Worm (Caenorhabditis elegans) whole organism, early embryonic: ENCODE results near the gene F46H5.3.

Experiments
- B0310.2 ChIP-seq: sonication (generic microtip); optimal IDR thresholded peaks from 2 replicates; lab custom pipeline; 2016; ENCODE audit warnings: mild to moderate bottlenecking, missing genetic modification characterization, missing compliant biosample characterization
- F13C5.2 ChIP-seq: sonication (generic microtip); optimal IDR thresholded peaks from 2 replicates; lab custom pipeline; 2017; ENCODE audit warnings: mild to moderate bottlenecking, missing genetic modification characterization, inconsistent platforms, missing compliant biosample characterization
- aly-1 ChIP-seq: sonication (generic microtip); optimal IDR thresholded peaks from 2 replicates; lab custom pipeline; 2016; ENCODE audit warnings: missing genetic modification characterization, missing compliant biosample characterization
- ama-1 ChIP-seq: fragments of 150-350 bp; optimal IDR thresholded peaks from 2 replicates; lab custom pipeline; 2014
- ceh-13 ChIP-seq: fragments of 200-800 bp; sonication (Bioruptor generic); optimal IDR thresholded peaks from 2 replicates; lab custom pipeline; 2018; ENCODE audit warnings: mild to moderate bottlenecking, missing genetic modification characterization, missing compliant biosample characterization
- ceh-36 ChIP-seq: sonication (generic microtip); optimal IDR thresholded peaks from 2 replicates; lab custom pipeline; 2016; ENCODE audit warnings: missing genetic modification characterization, inconsistent platforms, missing compliant biosample characterization
- ets-7 ChIP-seq: sonication (generic microtip); optimal IDR thresholded peaks from 2 replicates; lab custom pipeline; 2016; ENCODE audit warnings: missing genotype, missing genetic modification characterization, missing compliant biosample characterization
- flt-1 ChIP-seq: fragments of 200-800 bp; sonication (Bioruptor generic); IDR thresholded peaks from 2 replicates; pipeline ENCODE4 v1.3.6; 2022; ENCODE audit warnings: missing genetic modification characterization, missing compliant biosample characterization
- hmbx-1 ChIP-seq: sonication (generic microtip); optimal IDR thresholded peaks from 2 replicates; lab custom pipeline; 2016; ENCODE audit warnings: mild to moderate bottlenecking, missing genetic modification characterization, missing compliant biosample characterization
- hmg-4 ChIP-seq: fragments of 200-800 bp; sonication (Bioruptor generic); optimal IDR thresholded peaks from 2 replicates; lab custom pipeline; 2018; ENCODE audit warnings: mild to moderate bottlenecking, missing genetic modification characterization, missing compliant biosample characterization
- hnd-1 ChIP-seq: sonication (generic microtip); optimal IDR thresholded peaks from 2 replicates; lab custom pipeline; 2016; ENCODE audit warnings: missing genetic modification characterization, missing compliant biosample characterization
- pes-1 ChIP-seq: fragments of 200-800 bp; sonication (Bioruptor generic); IDR thresholded peaks from 2 replicates; pipeline ENCODE4 v1.3.6; 2022; ENCODE audit warnings: missing genetic modification reagents, missing genetic modification characterization, missing compliant biosample characterization
- scrt-1 ChIP-seq: fragments of 200-800 bp; sonication (Bioruptor generic); IDR thresholded peaks from 2 replicates; pipeline ENCODE4 v1.3.6; 2022; ENCODE audit warnings: missing genetic modification characterization, missing compliant biosample characterization
- sea-1 ChIP-seq: fragments of 200-800 bp; sonication (Bioruptor generic); conservative IDR thresholded peaks from 2 replicates; pipeline ENCODE4 v1.3.6; 2022; ENCODE audit warnings: missing genetic modification characterization, missing compliant biosample characterization
- tbx-11 ChIP-seq: fragments of 200-800 bp; sonication (Bioruptor generic); IDR thresholded peaks from 2 replicates; pipeline ENCODE4 v1.3.6; 2022; ENCODE audit warnings: missing genetic modification characterization, missing compliant biosample characterization
- tbx-37 ChIP-seq: fragments of 200-800 bp; sonication (Bioruptor generic); conservative IDR thresholded peaks from 2 replicates; pipeline ENCODE4 v1.3.6; 2022; ENCODE audit warnings: missing genetic modification reagents, missing genetic modification characterization, missing compliant biosample characterization
- tra-4 ChIP-seq: sonication (generic microtip); optimal IDR thresholded peaks from 2 replicates; lab custom pipeline; 2017; ENCODE audit warnings: missing genetic modification characterization, missing compliant biosample characterization

The F46H5.3 gene

DNA sequence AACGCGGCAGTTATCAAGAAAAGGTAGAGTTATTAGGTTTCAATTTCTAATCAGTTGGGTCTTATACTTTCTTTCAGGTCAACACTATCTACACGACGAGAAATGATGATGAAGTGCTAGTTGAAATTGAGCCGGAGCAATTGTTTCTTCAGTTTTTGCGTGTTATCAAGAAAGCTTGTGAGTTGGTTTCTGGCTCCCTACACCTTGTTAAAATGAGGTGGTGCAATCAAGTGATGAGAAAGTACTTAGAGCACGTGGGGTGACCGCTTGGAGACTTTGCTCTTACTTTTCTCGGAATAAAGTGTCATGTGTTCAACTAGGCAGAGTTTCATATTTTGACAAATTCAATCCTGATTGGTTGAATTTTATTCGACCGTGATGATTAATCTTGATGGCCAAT lies 38.0 kb downstream of the F46H5.3 start:
- TF ChIP-seq ama-1 (lab: Kevin White, UChicago), result no peak
- TF ChIP-seq hnd-1 (tag; lab: Kevin White, UChicago), result no peak
- no peak for TF ChIP-seq hmg-4 (GFP tag; lab: Kevin White, UChicago)
- TF ChIP-seq scrt-1, result no peak
- no peak for TF ChIP-seq F13C5.2
- no peak for TF ChIP-seq tra-4 (tag; lab: Kevin White, UChicago)
- no peak for TF ChIP-seq pes-1 (GFP tag; lab: Robert Waterston, UW)
- no peak for TF ChIP-seq ceh-13 (GFP tag; lab: Kevin White, UChicago)
- TF ChIP-seq hmbx-1 (tag; lab: Kevin White, UChicago), result no peak

- TF ChIP-seq tbx-11 (GFP tag; lab: Robert Waterston, UW) (no peak), sea-1 (GFP tag; lab: Robert Waterston, UW) (no peak), ama-1 (lab: Kevin White, UChicago) (no peak), hmbx-1 (tag; lab: Kevin White, UChicago) (no peak), ceh-13 (GFP tag; lab: Kevin White, UChicago) (no peak), tra-4 (tag; lab: Kevin White, UChicago) (no peak), hnd-1 (tag; lab: Kevin White, UChicago) (no peak), B0310.2 (tag; lab: Kevin White, UChicago) (no peak), ets-7 (tag; lab: Kevin White, UChicago) (no peak), flt-1 (no peak), aly-1 (tag; lab: Kevin White, UChicago) (no peak)
Measured at ce11 chrX:7199831-7200414, 38.5 kb downstream of the F46H5.3 start, which contains the start of gene C55B6.1. Gene C55B6.1, plus strand, starts transcription at chrX:7200364.

DNA sequence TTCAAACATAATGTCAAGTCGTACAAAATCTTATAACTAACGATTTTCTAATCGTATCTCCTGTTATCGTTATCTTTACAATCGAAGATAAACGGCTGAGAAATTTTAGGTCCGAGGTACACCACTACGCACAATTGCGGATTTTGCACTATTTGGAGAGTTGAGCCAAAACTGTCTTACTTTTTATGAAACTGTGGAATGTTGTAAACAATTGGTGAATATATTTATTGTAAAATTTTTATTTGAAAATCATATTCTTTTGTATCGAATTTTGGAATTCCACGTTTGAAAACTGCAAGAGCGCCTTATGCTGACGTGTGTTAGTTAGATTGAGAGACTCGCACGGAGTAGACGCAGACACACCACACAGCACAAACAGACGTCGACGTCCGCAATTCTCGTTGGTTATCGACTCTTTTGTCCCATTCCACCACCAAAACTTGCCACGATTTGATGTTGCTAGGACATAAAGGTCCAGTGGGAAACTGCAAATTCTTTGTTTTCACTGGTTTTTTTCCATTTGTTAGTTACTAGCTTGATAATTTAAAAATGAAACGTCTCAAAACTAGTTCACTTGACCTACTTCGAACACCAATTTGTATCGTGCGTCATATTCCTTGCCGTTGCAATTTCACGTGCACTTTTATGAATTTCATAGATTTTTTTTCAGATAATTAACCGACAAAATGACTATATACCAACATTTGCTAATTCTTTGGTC lies 44.4 kb downstream of the F46H5.3 start, which contains the start of gene dnj-7:
Gene dnj-7 (plus strand): TSS at position 671 of the 721 bp plus-strand sequence.
- TF ChIP-seq scrt-1, result no peak
- TF ChIP-seq tbx-11 (GFP tag; lab: Robert Waterston, UW), result no peak
- TF ChIP-seq hmbx-1 (tag; lab: Kevin White, UChicago), result no peak
- no peak for TF ChIP-seq hmg-4 (GFP tag; lab: Kevin White, UChicago)
- peak; percentile 16 for TF ChIP-seq F13C5.2

ce11 chrX:7191882-7192281 lies 46.6 kb downstream of the F46H5.3 start, which contains the start of gene C55B6.7:
Gene C55B6.7, minus strand, starts transcription at chrX:7191982.
- TF ChIP-seq tbx-11 (GFP tag; lab: Robert Waterston, UW) (no peak), ceh-13 (GFP tag; lab: Kevin White, UChicago) (no peak), B0310.2 (tag; lab: Kevin White, UChicago) (no peak), tbx-37 (GFP tag; lab: Robert Waterston, UW) (no peak), hmbx-1 (tag; lab: Kevin White, UChicago) (no peak), scrt-1 (no peak), aly-1 (tag; lab: Kevin White, UChicago) (no peak), hnd-1 (tag; lab: Kevin White, UChicago) (no peak), sea-1 (GFP tag; lab: Robert Waterston, UW) (no peak), ets-7 (tag; lab: Kevin White, UChicago) (no peak), ama-1 (lab: Kevin White, UChicago) (no peak), ceh-36 (no peak), F13C5.2 (no peak), pes-1 (GFP tag; lab: Robert Waterston, UW) (no peak)

- TF ChIP-seq tra-4 (tag; lab: Kevin White, UChicago) (no peak), scrt-1 (no peak), ceh-36 (no peak), aly-1 (tag; lab: Kevin White, UChicago) (no peak), F13C5.2 (no peak)
Measured at ce11 chrX:7187602-7188001, 50.9 kb downstream of the F46H5.3 start, which contains the start of gene C55B6.4. Gene C55B6.4, minus strand, starts transcription at chrX:7187702.

DNA sequence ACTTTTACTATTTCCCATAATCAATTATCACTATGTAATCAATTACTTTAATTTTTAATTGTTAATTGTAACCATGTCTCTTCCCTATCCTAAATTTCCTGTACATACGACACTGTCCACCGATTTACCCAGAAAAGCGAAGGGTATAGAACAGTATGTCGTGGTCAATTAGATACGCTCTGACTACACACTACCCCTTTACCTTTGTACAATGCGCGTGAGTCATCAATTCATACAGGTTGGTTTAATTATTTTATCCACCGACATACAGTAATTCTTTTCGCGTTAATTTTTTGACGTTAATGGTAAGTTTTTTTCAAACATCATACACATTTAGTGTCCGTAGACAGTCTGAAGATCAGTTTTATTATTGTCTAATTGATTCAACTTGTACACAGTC lies 56.8 kb downstream of the F46H5.3 start:
- TF ChIP-seq tbx-11 (GFP tag; lab: Robert Waterston, UW) (no peak), tbx-37 (GFP tag; lab: Robert Waterston, UW) (no peak), hmbx-1 (tag; lab: Kevin White, UChicago) (no peak), scrt-1 (no peak), ets-7 (tag; lab: Kevin White, UChicago) (no peak), hmg-4 (GFP tag; lab: Kevin White, UChicago) (no peak), pes-1 (GFP tag; lab: Robert Waterston, UW) (no peak), flt-1 (no peak), ceh-36 (no peak), B0310.2 (tag; lab: Kevin White, UChicago) (no peak), sea-1 (GFP tag; lab: Robert Waterston, UW) (no peak), ceh-13 (GFP tag; lab: Kevin White, UChicago) (no peak), tra-4 (tag; lab: Kevin White, UChicago) (no peak), F13C5.2 (no peak)
